Worm (Caenorhabditis elegans) whole organism, L2 larva: Measurements from ENCODE around the gene K09F6.11.

Source experiments
- mdl-1 ChIP-seq, 2 experiments: fragments of 150-350 bp in 1 of 2; sonication (generic microtip) in 1 of 2; optimal IDR thresholded peaks; 2 replicates each; lab custom pipeline; 2017; ENCODE audit warnings: missing biosample characterization in 2 of 2, missing genetic modification characterization in 2 of 2
- ztf-11 ChIP-seq: sonication (generic microtip); optimal IDR thresholded peaks from 2 replicates; lab custom pipeline; 2017; ENCODE audit warnings: missing biosample characterization, missing genetic modification characterization

DNA sequence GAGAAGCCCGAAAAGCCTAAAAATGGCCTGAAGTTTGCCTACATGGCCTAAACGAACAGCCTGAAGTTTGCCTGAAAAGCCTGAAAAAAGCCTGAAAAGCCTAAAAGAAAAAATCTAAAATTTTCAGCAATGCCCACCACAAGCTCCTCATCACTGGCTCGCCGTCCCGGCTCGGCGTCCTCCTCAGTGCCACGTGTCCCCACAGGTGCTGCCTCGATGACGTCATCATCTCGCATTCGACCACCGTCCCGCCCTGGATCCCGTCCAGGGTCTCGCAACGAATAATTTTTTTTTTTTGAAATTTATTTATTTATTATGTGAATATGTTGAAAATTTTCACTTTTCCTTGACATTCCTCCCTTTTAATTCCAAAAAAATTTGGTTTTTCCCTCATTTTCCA, 26.3 kb upstream of the K09F6.11 start:
- no peak for TF ChIP-seq mdl-1 (tag; optimal IDR thresholded peaks at IDR 0.05; lab: Kevin White, UChicago)
- no peak for TF ChIP-seq ztf-11
